Worm (Caenorhabditis elegans): ENCODE results near the gene ule-4.

DNA sequence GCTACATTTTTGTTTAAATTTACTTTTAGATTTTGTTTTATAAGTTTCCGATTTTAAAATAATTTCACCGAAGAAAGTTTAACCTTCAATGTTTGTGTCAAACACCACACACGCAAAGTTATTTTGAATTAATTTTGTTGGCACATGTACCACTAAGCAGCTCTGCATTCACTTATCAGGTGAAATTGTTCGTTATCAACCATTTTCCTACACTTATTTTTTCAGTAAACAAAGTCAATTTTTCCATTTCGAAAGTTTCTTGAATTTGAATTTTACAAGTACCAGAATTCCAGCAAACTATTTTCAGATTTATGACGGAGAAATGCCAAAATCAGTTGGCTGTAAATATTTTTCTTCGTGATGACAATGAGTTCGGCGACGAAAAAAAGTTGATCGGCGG is 28.3 kb downstream of the ule-4 start, which contains the start of gene C08F11.3:
- TF ChIP-seq daf-19 (GFP tag; conservative IDR thresholded peaks at IDR 0.05) (no peak), zip-11 (GFP tag; IDR thresholded peaks at IDR 0.05) (no peak), egl-27 (tag; optimal IDR thresholded peaks at IDR 0.05) (no peak)

All from whole organism, L4 larva.